Fruit fly (Drosophila melanogaster): Measurements from ENCODE around the gene CG42238.

Gene CG42238

dm6 chr2L:20987438-20987837, 64.5 kb downstream of the CG42238 start (continued):
- peak; percentile 82 for TF ChIP-seq CG17361 (GFP tag; IDR thresholded peaks at IDR 0.05)
- peak; percentile 76 for TF ChIP-seq Meics (GFP tag; optimal IDR thresholded peaks at IDR 0.05)
- peak; percentile 43 for TF ChIP-seq NC2α (GFP tag; optimal IDR thresholded peaks at IDR 0.05)
- TF ChIP-seq CG11085 (GFP tag; IDR thresholded peaks at IDR 0.05): peak; percentile 65
- TF ChIP-seq sd (tag; optimal IDR thresholded peaks at IDR 0.05): peak; percentile 45
- peak; percentile 83 for TF ChIP-seq ATbp (GFP tag; optimal IDR thresholded peaks at IDR 0.05)
- TF ChIP-seq CG6854 (GFP tag; optimal IDR thresholded peaks at IDR 0.05): no peak
- TF ChIP-seq CG17385 (GFP tag; optimal IDR thresholded peaks at IDR 0.05): peak; percentile 72
- TF ChIP-seq CG32767 (GFP tag; IDR thresholded peaks at IDR 0.05): peak; percentile 79
- peak; percentile 44 for TF ChIP-seq CG12299 (tag; optimal IDR thresholded peaks at IDR 0.05)
- TF ChIP-seq CG7839 (tag; optimal IDR thresholded peaks at IDR 0.05): peak; percentile 84
- TF ChIP-seq ase (GFP tag; IDR thresholded peaks at IDR 0.05): peak; percentile 66; the same call in 1 of the 3 replicates
- peak; percentile 69 for TF ChIP-seq BtbVII (GFP tag; optimal IDR thresholded peaks at IDR 0.05)
- peak; percentile 82 for TF ChIP-seq CG8944 (GFP tag; optimal IDR thresholded peaks at IDR 0.05)
- TF ChIP-seq mld (GFP tag; IDR thresholded peaks at IDR 0.05; ENCODE audit: partially characterized antibody): no peak
- peak; percentile 58 for TF ChIP-seq CG5180 (GFP tag; optimal IDR thresholded peaks at IDR 0.05)
- no peak for TF ChIP-seq yki (optimal IDR thresholded peaks at IDR 0.05)
- TF ChIP-seq CG4707 (GFP tag; optimal IDR thresholded peaks at IDR 0.05): peak; percentile 53
- TF ChIP-seq CG12236 (GFP tag; optimal IDR thresholded peaks at IDR 0.05): peak; percentile 78
- TF ChIP-seq Bteb2 (GFP tag; optimal IDR thresholded peaks at IDR 0.05): peak; percentile 75
- peak; percentile 61 for TF ChIP-seq CG6813 (GFP tag; optimal IDR thresholded peaks at IDR 0.05)
- TF ChIP-seq Dfd (GFP tag; optimal IDR thresholded peaks at IDR 0.05): no peak
- TF ChIP-seq odd (GFP tag; optimal IDR thresholded peaks at IDR 0.05): peak; percentile 50
- peak; percentile 58 for TF ChIP-seq wek (GFP tag; optimal IDR thresholded peaks at IDR 0.05)
- TF ChIP-seq kay (GFP tag; optimal IDR thresholded peaks at IDR 0.05): peak; percentile 59
- TF ChIP-seq Dad (GFP tag; optimal IDR thresholded peaks at IDR 0.05): peak; percentile 64
- TF ChIP-seq CG12942 (GFP tag; optimal IDR thresholded peaks at IDR 0.05): peak; percentile 66
- peak; percentile 26 for TF ChIP-seq Deaf1 (tag; optimal IDR thresholded peaks at IDR 0.05)
- TF ChIP-seq HLH3B (GFP tag; IDR thresholded peaks at IDR 0.05): peak; percentile 83
- TF ChIP-seq Abd-B (GFP tag; optimal IDR thresholded peaks at IDR 0.05): peak; percentile 84
- TF ChIP-seq CG10209 (GFP tag; optimal IDR thresholded peaks at IDR 0.05): peak; percentile 78
- TF ChIP-seq Hmx (GFP tag; optimal IDR thresholded peaks at IDR 0.05): no peak
- no peak for TF ChIP-seq CG13287 (GFP tag; IDR thresholded peaks at IDR 0.05; ENCODE audit: partially characterized antibody)
- peak; percentile 49 for TF ChIP-seq Sry-δ (GFP tag; optimal IDR thresholded peaks at IDR 0.05)
- no peak for TF ChIP-seq vnd (GFP tag; IDR thresholded peaks at IDR 0.05; ENCODE audit: partially characterized antibody)
- TF ChIP-seq dimm (GFP tag; IDR thresholded peaks at IDR 0.05): peak; percentile 69
- TF ChIP-seq crp (GFP tag; optimal IDR thresholded peaks at IDR 0.05): peak in 1 of 2 experiments; percentile 30
- no peak for TF ChIP-seq pzg (GFP tag; optimal IDR thresholded peaks at IDR 0.05)
- peak in 1 of 2 experiments; percentile 89 for TF ChIP-seq eve (GFP tag; optimal IDR thresholded peaks at IDR 0.05)
- TF ChIP-seq tna (GFP tag; IDR thresholded peaks at IDR 0.05; ENCODE audit: partially characterized antibody): no peak
- TF ChIP-seq Xrp1 (GFP tag; IDR thresholded peaks at IDR 0.05): peak; percentile 88
- TF ChIP-seq CG8281 (tag; optimal IDR thresholded peaks at IDR 0.05): peak; percentile 53
- TF ChIP-seq pho (GFP tag; optimal IDR thresholded peaks at IDR 0.05): peak; percentile 75
- TF ChIP-seq CG3065 (GFP tag; optimal IDR thresholded peaks at IDR 0.05): peak; percentile 53
- TF ChIP-seq grau (tag; optimal IDR thresholded peaks at IDR 0.05): peak; percentile 73
- TF ChIP-seq E2f2 (GFP tag; IDR thresholded peaks at IDR 0.05): peak; percentile 41
- peak; percentile 59 for TF ChIP-seq CG31388 (GFP tag; optimal IDR thresholded peaks at IDR 0.05)
- peak; percentile 66 for TF ChIP-seq nau (GFP tag; optimal IDR thresholded peaks at IDR 0.05)
- TF ChIP-seq Asciz (GFP tag; optimal IDR thresholded peaks at IDR 0.05): peak; percentile 45
- TF ChIP-seq Dip2 (GFP tag; IDR thresholded peaks at IDR 0.05): no peak
- TF ChIP-seq Ets65A (GFP tag): peak; percentile 93
